Fruit fly (Drosophila melanogaster) whole organism, larva: Measurements from ENCODE around the gene Cdk12.
A peak's percentile ranks its signal among the peaks of the same experiment; 100 is the strongest.

ENCODE experiments used
- noc ChIP-seq: fragments of 200-800 bp; sonication (Bioruptor generic); optimal IDR thresholded peaks from 3 replicates; lab custom pipeline; 2019; ENCODE audit warnings: missing biosample characterization, mild to moderate bottlenecking, missing genetic modification characterization, moderate library complexity

The Cdk12 gene

dm6 chr3L:21508621-21509020, 7.5 kb upstream of the Cdk12 start:
- TF ChIP-seq noc (tag; lab: Kevin White, UChicago), result no peak

dm6 chr3L:21509488-21510122, 6.5 kb upstream of the Cdk12 start:
- TF ChIP-seq noc (tag; lab: Kevin White, UChicago), result no peak

- TF ChIP-seq noc (tag; lab: Kevin White, UChicago), result peak; percentile 16
Observed at dm6 chr3L:21516716-21517266, 685 bp downstream of the Cdk12 start.

dm6 chr3L:21518345-21518744, 2.2 kb downstream of the Cdk12 start:
- TF ChIP-seq noc (tag; lab: Kevin White, UChicago), result no peak

- TF ChIP-seq noc (tag; lab: Kevin White, UChicago), result no peak
Observed at dm6 chr3L:21523059-21523836, 7.1 kb downstream of the Cdk12 start, which contains the start of gene CG7611. Gene CG7611 (plus strand): TSS chr3L:21523186.

dm6 chr3L:21524071-21524889, 8.2 kb downstream of the Cdk12 start:
- TF ChIP-seq noc (tag; lab: Kevin White, UChicago), result no peak

- no peak for TF ChIP-seq noc (tag; lab: Kevin White, UChicago)
Observed at dm6 chr3L:21529108-21529507, 13.0 kb downstream of the Cdk12 start, which contains the start of gene Arv1. Gene Arv1 (minus strand): TSS chr3L:21529333.

dm6 chr3L:21533270-21533948, 17.3 kb downstream of the Cdk12 start, which contains the start of gene Mkrn1:
Gene Mkrn1 (minus strand): TSS chr3L:21533713.
- TF ChIP-seq noc (tag; lab: Kevin White, UChicago), result no peak

- no peak for TF ChIP-seq noc (tag; lab: Kevin White, UChicago)
Observed at dm6 chr3L:21534360-21534759, 18.3 kb downstream of the Cdk12 start, which contains the start of gene ppk5. Gene ppk5 (plus strand): TSS chr3L:21534660.

- no peak for TF ChIP-seq noc (tag; lab: Kevin White, UChicago)
Observed at dm6 chr3L:21536857-21537256, 20.8 kb downstream of the Cdk12 start, which contains the start of gene Rpn10. Gene Rpn10 (plus strand): TSS chr3L:21537000.

- no peak for TF ChIP-seq noc (tag; lab: Kevin White, UChicago)
Observed at dm6 chr3L:21538893-21539244, 22.8 kb downstream of the Cdk12 start.

dm6 chr3L:21539245-21540196, 23.4 kb downstream of the Cdk12 start, which contains the start of the genes COX8 and VhaM9.7-b:
Gene COX8 (minus strand): TSS chr3L:21539447.
Gene VhaM9.7-b (plus strand): TSS chr3L:21539862.
- TF ChIP-seq noc (tag; lab: Kevin White, UChicago), result no peak

dm6 chr3L:21542059-21542458, 26.0 kb downstream of the Cdk12 start, which contains the start of gene CG33290:
Gene CG33290 (plus strand): TSS chr3L:21542359.
- TF ChIP-seq noc (tag; lab: Kevin White, UChicago), result no peak

- no peak for TF ChIP-seq noc (tag; lab: Kevin White, UChicago)
Observed at dm6 chr3L:21554752-21555151, 38.6 kb downstream of the Cdk12 start, which contains the start of gene Wnk. Gene Wnk (minus strand): TSS chr3L:21554928.
